Worm (Caenorhabditis elegans) whole organism, early embryonic: ENCODE results near the gene F32D8.1.

ENCODE experiments used
- B0310.2 ChIP-seq: sonication (generic microtip); optimal IDR thresholded peaks from 2 replicates; lab custom pipeline; 2016; ENCODE audit warnings: mild to moderate bottlenecking, missing genetic modification characterization, missing compliant biosample characterization
- F13C5.2 ChIP-seq: sonication (generic microtip); optimal IDR thresholded peaks from 2 replicates; lab custom pipeline; 2017; ENCODE audit warnings: mild to moderate bottlenecking, missing genetic modification characterization, inconsistent platforms, missing compliant biosample characterization
- aly-1 ChIP-seq: sonication (generic microtip); optimal IDR thresholded peaks from 2 replicates; lab custom pipeline; 2016; ENCODE audit warnings: missing genetic modification characterization, missing compliant biosample characterization
- ama-1 ChIP-seq: fragments of 150-350 bp; optimal IDR thresholded peaks from 2 replicates; lab custom pipeline; 2014
- ceh-13 ChIP-seq: fragments of 200-800 bp; sonication (Bioruptor generic); optimal IDR thresholded peaks from 2 replicates; lab custom pipeline; 2018; ENCODE audit warnings: mild to moderate bottlenecking, missing genetic modification characterization, missing compliant biosample characterization
- ceh-36 ChIP-seq: sonication (generic microtip); optimal IDR thresholded peaks from 2 replicates; lab custom pipeline; 2016; ENCODE audit warnings: missing genetic modification characterization, inconsistent platforms, missing compliant biosample characterization
- ets-7 ChIP-seq: sonication (generic microtip); optimal IDR thresholded peaks from 2 replicates; lab custom pipeline; 2016; ENCODE audit warnings: missing genotype, missing genetic modification characterization, missing compliant biosample characterization
- flt-1 ChIP-seq: fragments of 200-800 bp; sonication (Bioruptor generic); IDR thresholded peaks from 2 replicates; pipeline ENCODE4 v1.3.6; 2022; ENCODE audit warnings: missing genetic modification characterization, missing compliant biosample characterization
- hmbx-1 ChIP-seq: sonication (generic microtip); optimal IDR thresholded peaks from 2 replicates; lab custom pipeline; 2016; ENCODE audit warnings: mild to moderate bottlenecking, missing genetic modification characterization, missing compliant biosample characterization
- hmg-4 ChIP-seq: fragments of 200-800 bp; sonication (Bioruptor generic); optimal IDR thresholded peaks from 2 replicates; lab custom pipeline; 2018; ENCODE audit warnings: mild to moderate bottlenecking, missing genetic modification characterization, missing compliant biosample characterization
- hnd-1 ChIP-seq: sonication (generic microtip); optimal IDR thresholded peaks from 2 replicates; lab custom pipeline; 2016; ENCODE audit warnings: missing genetic modification characterization, missing compliant biosample characterization
- pes-1 ChIP-seq: fragments of 200-800 bp; sonication (Bioruptor generic); IDR thresholded peaks from 2 replicates; pipeline ENCODE4 v1.3.6; 2022; ENCODE audit warnings: missing genetic modification reagents, missing genetic modification characterization, missing compliant biosample characterization
- scrt-1 ChIP-seq: fragments of 200-800 bp; sonication (Bioruptor generic); IDR thresholded peaks from 2 replicates; pipeline ENCODE4 v1.3.6; 2022; ENCODE audit warnings: missing genetic modification characterization, missing compliant biosample characterization
- sea-1 ChIP-seq: fragments of 200-800 bp; sonication (Bioruptor generic); conservative IDR thresholded peaks from 2 replicates; pipeline ENCODE4 v1.3.6; 2022; ENCODE audit warnings: missing genetic modification characterization, missing compliant biosample characterization
- tbx-11 ChIP-seq: fragments of 200-800 bp; sonication (Bioruptor generic); IDR thresholded peaks from 2 replicates; pipeline ENCODE4 v1.3.6; 2022; ENCODE audit warnings: missing genetic modification characterization, missing compliant biosample characterization
- tbx-37 ChIP-seq: fragments of 200-800 bp; sonication (Bioruptor generic); conservative IDR thresholded peaks from 2 replicates; pipeline ENCODE4 v1.3.6; 2022; ENCODE audit warnings: missing genetic modification reagents, missing genetic modification characterization, missing compliant biosample characterization
- tra-4 ChIP-seq: sonication (generic microtip); optimal IDR thresholded peaks from 2 replicates; lab custom pipeline; 2017; ENCODE audit warnings: missing genetic modification characterization, missing compliant biosample characterization

The F32D8.1 gene

DNA sequence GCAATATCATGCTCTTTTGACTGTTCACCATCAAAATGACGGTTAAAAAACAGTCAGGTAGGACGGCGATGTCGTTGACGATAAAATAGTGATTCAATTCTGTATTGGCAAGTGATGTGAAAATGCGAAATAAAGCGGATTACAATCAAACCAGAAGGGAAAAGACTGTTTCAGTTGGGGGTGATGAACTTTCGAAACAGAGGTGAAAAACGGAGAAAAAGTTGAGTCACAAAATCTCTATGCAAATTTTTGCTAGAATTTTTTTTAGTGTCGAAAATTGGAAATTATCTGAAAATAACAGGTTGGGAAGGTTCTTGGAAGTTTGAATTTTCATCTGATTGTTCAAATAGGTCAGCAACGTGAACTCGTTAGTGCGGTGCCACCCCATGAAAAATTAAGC lies 41.1 kb downstream of the F32D8.1 start, which contains the start of gene nas-31:
Gene nas-31, minus strand, starts transcription at position 101 of the 400 bp plus-strand sequence.
- TF ChIP-seq ceh-13, result no peak
- TF ChIP-seq ama-1, result no peak
- no peak for TF ChIP-seq hmbx-1 (tag; lab: Kevin White, UChicago)
- no peak for TF ChIP-seq pes-1 (GFP tag; lab: Robert Waterston, UW)
- TF ChIP-seq aly-1, result no peak
- TF ChIP-seq sea-1 (GFP tag; lab: Robert Waterston, UW), result no peak

ce11 chrV:10923229-10923628 lies 42.6 kb downstream of the F32D8.1 start, which contains the start of gene F58B4.7:
Gene F58B4.7, minus strand, starts transcription at chrV:10923329.
- TF ChIP-seq F13C5.2 (tag; lab: Kevin White, UChicago) (no peak), ama-1 (no peak), sea-1 (GFP tag; lab: Robert Waterston, UW) (no peak), pes-1 (GFP tag; lab: Robert Waterston, UW) (no peak), hnd-1 (tag; lab: Kevin White, UChicago) (no peak), scrt-1 (GFP tag; lab: Robert Waterston, UW) (no peak), B0310.2 (no peak), ceh-13 (no peak), tra-4 (tag; lab: Kevin White, UChicago) (no peak), aly-1 (no peak)

DNA sequence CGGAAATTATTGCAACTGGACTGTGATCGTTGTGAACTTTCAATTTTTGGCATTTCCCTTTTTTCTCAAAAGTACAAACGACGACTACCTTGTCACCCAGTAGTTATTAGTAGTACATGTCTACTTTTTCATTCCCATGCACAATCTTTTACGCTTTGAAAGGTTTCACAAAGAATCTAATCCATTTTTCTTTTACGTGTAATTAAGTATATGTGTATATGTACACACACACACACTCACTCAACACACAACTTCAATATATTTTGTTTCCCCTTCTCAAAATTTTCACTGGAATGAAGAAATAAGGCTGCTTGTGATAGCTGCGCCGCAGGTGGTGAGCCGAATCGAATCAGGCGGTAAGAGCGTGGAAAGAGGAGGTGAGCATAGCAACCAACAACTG lies 44.1 kb downstream of the F32D8.1 start, which contains the start of gene F58B4.6:
Gene F58B4.6, plus strand, starts transcription at position 301 of the 400 bp plus-strand sequence.
- TF ChIP-seq ets-7 (tag; lab: Kevin White, UChicago) (no peak), sea-1 (GFP tag; lab: Robert Waterston, UW) (no peak), tbx-37 (GFP tag; lab: Robert Waterston, UW) (no peak), hmbx-1 (tag; lab: Kevin White, UChicago) (no peak), ceh-36 (tag; lab: Kevin White, UChicago) (no peak), pes-1 (GFP tag; lab: Robert Waterston, UW) (no peak), scrt-1 (GFP tag; lab: Robert Waterston, UW) (no peak), hmg-4 (GFP tag; lab: Kevin White, UChicago) (no peak), tra-4 (tag; lab: Kevin White, UChicago) (no peak), F13C5.2 (tag; lab: Kevin White, UChicago) (no peak), hnd-1 (tag; lab: Kevin White, UChicago) (no peak), flt-1 (GFP tag; lab: Robert Waterston, UW) (no peak)

ce11 chrV:10925658-10926057 lies 45.0 kb downstream of the F32D8.1 start:
- no peak for TF ChIP-seq hmg-4 (GFP tag; lab: Kevin White, UChicago)
- TF ChIP-seq hnd-1 (tag; lab: Kevin White, UChicago), result no peak
- no peak for TF ChIP-seq F13C5.2 (tag; lab: Kevin White, UChicago)
- TF ChIP-seq pes-1 (GFP tag; lab: Robert Waterston, UW), result no peak
- TF ChIP-seq sea-1 (GFP tag; lab: Robert Waterston, UW), result no peak
- no peak for TF ChIP-seq hmbx-1 (tag; lab: Kevin White, UChicago)
- no peak for TF ChIP-seq aly-1

- TF ChIP-seq hmg-4 (GFP tag; lab: Kevin White, UChicago), result no peak
- no peak for TF ChIP-seq B0310.2
- no peak for TF ChIP-seq ceh-36 (tag; lab: Kevin White, UChicago)
- TF ChIP-seq scrt-1 (GFP tag; lab: Robert Waterston, UW), result no peak
- TF ChIP-seq aly-1, result no peak
- no peak for TF ChIP-seq hnd-1 (tag; lab: Kevin White, UChicago)
- no peak for TF ChIP-seq ama-1
- TF ChIP-seq F13C5.2 (tag; lab: Kevin White, UChicago), result no peak
- TF ChIP-seq hmbx-1 (tag; lab: Kevin White, UChicago), result no peak
- no peak for TF ChIP-seq flt-1 (GFP tag; lab: Robert Waterston, UW)
- TF ChIP-seq tbx-37 (GFP tag; lab: Robert Waterston, UW), result no peak
These were observed 48.9 kb downstream of the F32D8.1 start, which contains the start of gene F58B4.3 for ce11 chrV:10929511-10929910. Gene F58B4.3, plus strand, starts transcription at chrV:10929811.

DNA sequence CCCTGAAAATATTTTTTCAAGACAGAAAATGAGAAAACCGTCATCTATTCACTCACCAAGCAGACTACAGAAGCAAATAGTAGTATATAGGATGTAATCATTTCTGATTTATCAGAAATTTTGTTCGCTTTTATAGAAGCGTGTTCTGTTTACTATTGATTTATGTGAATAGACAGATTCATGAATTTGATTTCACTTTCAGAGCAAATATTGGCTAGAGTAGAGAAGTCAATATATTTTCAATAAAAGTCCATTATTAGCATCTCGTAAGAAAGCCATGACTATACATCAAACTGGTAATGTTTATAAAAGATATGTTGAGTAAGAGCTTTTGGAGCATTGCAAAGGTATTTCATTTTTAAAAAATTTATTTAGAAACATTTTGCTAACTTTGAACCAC lies 50.6 kb downstream of the F32D8.1 start, which contains the start of gene scvp-1:
Gene scvp-1, minus strand, starts transcription at position 101 of the 400 bp plus-strand sequence.
- no peak for TF ChIP-seq ets-7 (tag; lab: Kevin White, UChicago)
- no peak for TF ChIP-seq tbx-11 (GFP tag; lab: Robert Waterston, UW)
- no peak for TF ChIP-seq flt-1 (GFP tag; lab: Robert Waterston, UW)
- TF ChIP-seq aly-1, result no peak
- TF ChIP-seq hmg-4 (GFP tag; lab: Kevin White, UChicago), result no peak
- TF ChIP-seq ceh-13, result no peak
- no peak for TF ChIP-seq scrt-1 (GFP tag; lab: Robert Waterston, UW)

- TF ChIP-seq tbx-11 (GFP tag; lab: Robert Waterston, UW) (no peak), hnd-1 (tag; lab: Kevin White, UChicago) (no peak), hmg-4 (GFP tag; lab: Kevin White, UChicago) (no peak), ceh-36 (tag; lab: Kevin White, UChicago) (no peak), tbx-37 (GFP tag; lab: Robert Waterston, UW) (no peak)
These were observed 51.8 kb downstream of the F32D8.1 start, which contains the start of gene F58B4.5 for ce11 chrV:10932411-10932810. Gene F58B4.5, plus strand, starts transcription at chrV:10932693.
